Worm (Caenorhabditis elegans) whole organism, midembryonic: Measurements from ENCODE around the gene let-268.

Experiments used
- T22C8.4 ChIP-seq: fragments of 200-800 bp; sonication (Bioruptor generic); IDR thresholded peaks from 2 replicates; pipeline ENCODE4 v1.3.6; 2022; ENCODE audit warnings: missing genetic modification characterization, missing compliant biosample characterization
- cog-1 ChIP-seq: sonication (generic microtip); optimal IDR thresholded peaks from 2 replicates; lab custom pipeline; 2016; ENCODE audit warnings: missing genetic modification characterization, missing compliant biosample characterization
- flt-1 ChIP-seq: fragments of 200-800 bp; sonication (Bioruptor generic); IDR thresholded peaks from 2 replicates; pipeline ENCODE4 v1.3.6; 2022; ENCODE audit warnings: missing genetic modification characterization, missing compliant biosample characterization
- klf-2 ChIP-seq: fragments of 200-800 bp; sonication (Bioruptor generic); conservative IDR thresholded peaks from 2 replicates; pipeline ENCODE4 v1.3.6; 2022; ENCODE audit warnings: missing genetic modification reagents, missing genetic modification characterization, missing compliant biosample characterization
- med-1 ChIP-seq: sonication (generic microtip); optimal IDR thresholded peaks from 2 replicates; lab custom pipeline; 2017; ENCODE audit warnings: missing genetic modification characterization, mild to moderate bottlenecking, missing compliant biosample characterization, antibody characterized with exemption, missing genetic modification reagents; ENCODE audit not compliant: insufficient read depth
- ref-1 ChIP-seq: fragments of 200-800 bp; sonication (Bioruptor generic); conservative IDR thresholded peaks from 2 replicates; pipeline ENCODE4 v1.3.6; 2022; ENCODE audit warnings: missing genetic modification reagents, missing genetic modification characterization, missing compliant biosample characterization
- tab-1 ChIP-seq: fragments of 200-800 bp; sonication (Bioruptor generic); IDR thresholded peaks from 2 replicates; pipeline ENCODE4 v1.3.6; 2022; ENCODE audit warnings: missing genetic modification characterization, missing compliant biosample characterization
- ztf-23 ChIP-seq: fragments of 200-800 bp; sonication (Bioruptor generic); IDR thresholded peaks from 2 replicates; pipeline ENCODE4 v1.3.6; 2022; ENCODE audit warnings: missing genetic modification reagents, missing genetic modification characterization, missing compliant biosample characterization
- ztf-29 ChIP-seq: fragments of 200-800 bp; sonication (Bioruptor generic); IDR thresholded peaks from 2 replicates; pipeline ENCODE4 v1.3.6; 2022; ENCODE audit warnings: missing genetic modification reagents, missing genetic modification characterization, missing compliant biosample characterization

The let-268 gene

DNA sequence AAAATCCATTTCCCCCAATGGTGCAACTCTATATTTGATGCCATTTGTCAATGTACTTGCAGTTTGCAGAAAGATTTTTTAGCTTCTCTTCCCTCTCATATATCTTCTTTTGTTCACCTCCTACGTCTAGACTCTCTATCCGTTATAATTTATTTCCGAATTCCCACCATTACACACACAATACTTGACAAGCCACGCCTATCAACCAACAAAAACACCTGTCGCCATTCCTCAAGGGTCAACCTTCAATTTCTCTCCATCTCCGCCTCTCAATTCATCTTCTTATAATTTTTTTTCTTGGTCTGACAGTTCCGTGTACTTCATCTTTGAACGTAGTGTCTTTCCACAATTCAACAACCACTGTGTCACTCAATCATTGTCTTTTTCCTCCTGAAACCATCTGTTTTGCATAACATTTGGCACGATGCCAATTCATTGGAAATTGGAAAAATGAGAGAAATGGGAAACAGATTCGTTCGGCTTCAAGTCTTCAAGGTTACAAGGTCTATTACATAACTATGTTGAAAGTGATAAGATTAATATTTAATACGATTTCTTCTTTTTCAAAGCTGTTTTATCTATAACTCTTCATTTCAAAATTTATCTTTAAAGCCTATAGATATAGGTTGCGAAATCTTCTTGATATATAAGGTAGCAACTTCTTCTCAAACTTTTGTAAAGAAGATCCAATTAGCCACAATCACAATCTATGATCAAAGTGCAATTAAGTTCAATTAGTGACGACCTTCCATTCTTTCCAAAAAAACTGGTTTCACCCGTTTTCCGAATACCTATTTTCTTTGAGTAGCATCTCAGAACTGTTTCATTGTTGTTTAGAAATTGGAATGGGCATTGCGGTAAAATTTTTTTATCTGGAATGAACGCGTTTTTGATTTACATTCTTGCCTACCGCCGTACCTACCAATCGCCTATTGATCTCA lies 52.9 kb downstream of the let-268 start:
- TF ChIP-seq tab-1 (GFP tag; lab: Robert Waterston, UW), result no peak
- TF ChIP-seq flt-1 (GFP tag; lab: Robert Waterston, UW), result no peak
- TF ChIP-seq ztf-29 (GFP tag; lab: Robert Waterston, UW), result no peak
- no peak for TF ChIP-seq cog-1 (tag; lab: Kevin White, UChicago)
- no peak for TF ChIP-seq med-1 (GFP tag; lab: Kevin White, UChicago)
- no peak for TF ChIP-seq ref-1 (GFP tag; lab: Robert Waterston, UW)
- TF ChIP-seq T22C8.4 (GFP tag; lab: Robert Waterston, UW), result no peak

DNA sequence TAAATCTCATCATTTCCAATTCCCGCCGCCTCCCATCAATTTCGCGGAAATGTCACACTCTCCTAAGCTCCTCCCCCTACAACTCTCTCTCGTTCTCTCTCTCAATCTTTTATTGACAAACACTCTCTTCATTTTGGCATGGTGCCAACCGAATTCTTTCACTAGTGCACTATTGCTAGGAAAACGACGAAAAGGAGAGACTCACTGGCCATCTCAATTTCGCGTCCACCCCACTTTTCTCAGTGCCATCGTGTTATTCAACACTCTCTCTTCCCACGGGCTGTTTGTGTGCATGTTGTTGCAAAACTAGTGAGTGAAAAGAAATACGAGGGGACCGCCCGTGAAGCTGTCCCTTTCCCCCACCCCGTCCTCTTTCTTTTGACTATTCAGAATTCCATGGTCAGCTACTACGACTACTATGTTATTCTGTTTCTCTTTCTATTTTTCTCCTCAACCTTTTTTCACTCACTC lies 54.9 kb downstream of the let-268 start:
- TF ChIP-seq ztf-23 (GFP tag; lab: Robert Waterston, UW), result no peak
- no peak for TF ChIP-seq ztf-29 (GFP tag; lab: Robert Waterston, UW)
- TF ChIP-seq ref-1 (GFP tag; lab: Robert Waterston, UW), result no peak
- TF ChIP-seq klf-2 (GFP tag; lab: Robert Waterston, UW), result no peak
- TF ChIP-seq T22C8.4 (GFP tag; lab: Robert Waterston, UW), result no peak
- TF ChIP-seq flt-1 (GFP tag; lab: Robert Waterston, UW), result no peak
- TF ChIP-seq cog-1 (tag; lab: Kevin White, UChicago), result no peak
- TF ChIP-seq med-1 (GFP tag; lab: Kevin White, UChicago), result no peak
- TF ChIP-seq tab-1 (GFP tag; lab: Robert Waterston, UW), result no peak
